Worm (Caenorhabditis elegans): ENCODE results near the gene asp-9.

DNA sequence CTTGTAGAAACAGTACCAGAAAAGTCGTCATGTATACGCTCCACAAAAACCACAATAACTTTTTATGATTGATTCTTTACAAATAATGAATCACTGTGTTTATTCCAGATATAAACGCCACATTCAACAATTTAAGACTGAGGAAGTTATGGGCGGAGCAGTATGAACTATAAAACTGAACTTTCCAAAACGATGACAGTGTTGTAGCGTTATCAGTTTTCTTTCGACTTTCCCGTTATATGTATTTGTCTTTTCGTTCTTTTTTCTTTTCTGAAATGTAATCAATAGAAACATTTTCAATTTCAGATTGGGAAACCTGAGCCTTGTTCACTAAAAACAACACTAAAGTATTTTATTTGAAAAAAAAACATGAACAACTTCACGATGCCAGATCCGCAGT is 31.4 kb downstream of the asp-9 start, which contains the start of gene C49A9.9:
- TF ChIP-seq lin-13 (tag; optimal IDR thresholded peaks at IDR 0.05) = no peak
- TF ChIP-seq ces-1 (GFP tag; optimal IDR thresholded peaks at IDR 0.05) = no peak
- no peak for TF ChIP-seq nhr-237 (tag; optimal IDR thresholded peaks at IDR 0.05)
- TF ChIP-seq snpc-4 (tag; optimal IDR thresholded peaks at IDR 0.05) = no peak
- TF ChIP-seq blmp-1 (tag; optimal IDR thresholded peaks at IDR 0.05) = no peak
- TF ChIP-seq ceh-39 (tag; optimal IDR thresholded peaks at IDR 0.05) = no peak
- no peak for TF ChIP-seq elt-3 (tag; optimal IDR thresholded peaks at IDR 0.05)
- no peak for TF ChIP-seq sem-2 (GFP tag; optimal IDR thresholded peaks at IDR 0.05)
- TF ChIP-seq cnd-1 (tag; optimal IDR thresholded peaks at IDR 0.05) = no peak
- TF ChIP-seq mab-5 (tag; optimal IDR thresholded peaks at IDR 0.05) = no peak

Measured in whole organism, mixed stage, embryonic.